Worm (Caenorhabditis elegans): ENCODE results near the gene ZK105.8.

The ZK105.8 gene

ce11 chrV:7681388-7681787 is 42.9 kb upstream of the ZK105.8 start, which contains the start of gene cyp-33A1 (continued):
- no peak for TF ChIP-seq efl-1 (optimal IDR thresholded peaks at IDR 0.05)
- no peak for TF ChIP-seq efl-1 (GFP tag; optimal IDR thresholded peaks at IDR 0.05 in 1 of 2)
- TF ChIP-seq unc-86 (tag; optimal IDR thresholded peaks at IDR 0.05): no peak
- TF ChIP-seq unc-30 (tag; optimal IDR thresholded peaks at IDR 0.05): no peak
- no peak for TF ChIP-seq Y116A8C.19 (tag; optimal IDR thresholded peaks at IDR 0.05; ENCODE audit: borderline replicate concordance)
- TF ChIP-seq dpl-1 (GFP tag; optimal IDR thresholded peaks at IDR 0.05): no peak
- no peak for TF ChIP-seq nhr-11 (tag; optimal IDR thresholded peaks at IDR 0.05)
- no peak for TF ChIP-seq ceh-82 (tag; optimal IDR thresholded peaks at IDR 0.05)
- no peak for TF ChIP-seq alr-1 (tag; optimal IDR thresholded peaks at IDR 0.05; ENCODE audit: borderline replicate concordance)
- TF ChIP-seq egl-27 (tag; optimal IDR thresholded peaks at IDR 0.05): no peak
- TF ChIP-seq tbx-2 (tag; optimal IDR thresholded peaks at IDR 0.05): no peak
- no peak for TF ChIP-seq efl-3 (GFP tag; optimal IDR thresholded peaks at IDR 0.05)
- TF ChIP-seq pag-3 (tag; optimal IDR thresholded peaks at IDR 0.05; ENCODE audit: borderline replicate concordance, insufficient read depth): no peak
- no peak for TF ChIP-seq C16A3.4 (tag; optimal IDR thresholded peaks at IDR 0.05)
- peak in 1 of 2 experiments; percentile 16 for TF ChIP-seq mdl-1 (tag; optimal IDR thresholded peaks at IDR 0.05)
- no peak for TF ChIP-seq ztf-4 (tag; optimal IDR thresholded peaks at IDR 0.05)
- TF ChIP-seq fkh-8 (tag; optimal IDR thresholded peaks at IDR 0.05): no peak
- no peak for TF ChIP-seq lin-14 (GFP tag; optimal IDR thresholded peaks at IDR 0.05)
- TF ChIP-seq mep-1 (tag; optimal IDR thresholded peaks at IDR 0.05): no peak
- TF ChIP-seq nhr-90 (tag; optimal IDR thresholded peaks at IDR 0.05; ENCODE audit: poor library complexity): peak; percentile 20
- no peak for TF ChIP-seq mab-9 (GFP tag; IDR thresholded peaks at IDR 0.05)
- TF ChIP-seq fkh-4 (tag; optimal IDR thresholded peaks at IDR 0.05; ENCODE audit: borderline replicate concordance): no peak
- TF ChIP-seq nhr-85 (tag): peak; percentile 81
- TF ChIP-seq fos-1 (tag; optimal IDR thresholded peaks at IDR 0.05): no peak
- TF ChIP-seq ces-1 (GFP tag; optimal IDR thresholded peaks at IDR 0.05): no peak
- no peak for TF ChIP-seq xbp-1 (tag; optimal IDR thresholded peaks at IDR 0.05)
- TF ChIP-seq sup-37 (GFP tag; optimal IDR thresholded peaks at IDR 0.05): no peak
- no peak for TF ChIP-seq lin-13 (GFP tag; optimal IDR thresholded peaks at IDR 0.05)
- no peak for TF ChIP-seq lin-39 (tag; optimal IDR thresholded peaks at IDR 0.05)
- TF ChIP-seq zip-4 (GFP tag; optimal IDR thresholded peaks at IDR 0.05): no peak
- no peak for TF ChIP-seq nhr-76 (tag; optimal IDR thresholded peaks at IDR 0.05)
- no peak for TF ChIP-seq grh-1 (GFP tag; IDR thresholded peaks at IDR 0.05)
- TF ChIP-seq nhr-28 (tag; optimal IDR thresholded peaks at IDR 0.05): no peak
- TF ChIP-seq elt-3 (tag; optimal IDR thresholded peaks at IDR 0.05): peak in 1 of 6 experiments; percentile 64
- TF ChIP-seq aly-2 (tag; optimal IDR thresholded peaks at IDR 0.05): no peak
- no peak for TF ChIP-seq rnt-1 (tag; optimal IDR thresholded peaks at IDR 0.05)
- no peak for TF ChIP-seq fkh-10 (GFP tag; optimal IDR thresholded peaks at IDR 0.05)
- TF ChIP-seq isw-1 (GFP tag; IDR thresholded peaks at IDR 0.05): no peak
- TF ChIP-seq nhr-19 (GFP tag; conservative IDR thresholded peaks at IDR 0.05): peak; percentile 16; the same call in 1 of the 2 replicates

- TF ChIP-seq nhr-85 (tag) (no peak), efl-1 (optimal IDR thresholded peaks at IDR 0.05) (no peak), efl-1 (GFP tag; optimal IDR thresholded peaks at IDR 0.05 in 1 of 2) (peak in 1 of 2 experiments; percentile 84)
These were observed 40.2 kb upstream of the ZK105.8 start, which contains the start of gene sre-11 for ce11 chrV:7683907-7684655. TSS of gene sre-11 (minus strand) at chrV:7683957.

ce11 chrV:7686189-7686588 is 38.1 kb upstream of the ZK105.8 start, which contains the start of the genes nhr-94 and nhr-152:
TSS of gene nhr-94 (minus strand) at chrV:7686335.
TSS of gene nhr-152 (plus strand) at chrV:7686350.
- TF ChIP-seq Y116A8C.19 (tag; optimal IDR thresholded peaks at IDR 0.05; ENCODE audit: borderline replicate concordance) (no peak), nhr-20 (tag; optimal IDR thresholded peaks at IDR 0.05) (peak; percentile 79), tlp-1 (tag; optimal IDR thresholded peaks at IDR 0.05) (no peak), lin-14 (GFP tag; optimal IDR thresholded peaks at IDR 0.05) (peak; percentile 74), lsy-2 (tag; optimal IDR thresholded peaks at IDR 0.05) (peak in 1 of 2 experiments; percentile 35), lin-35 (GFP tag; optimal IDR thresholded peaks at IDR 0.05) (peak in 1 of 2 experiments; percentile 60), efl-1 (optimal IDR thresholded peaks at IDR 0.05) (no peak), efl-1 (GFP tag; optimal IDR thresholded peaks at IDR 0.05 in 1 of 2) (peak in 1 of 2 experiments; percentile 60), nhr-19 (GFP tag; conservative IDR thresholded peaks at IDR 0.05) (0 out of 2 replicates have a peak, but pooled peaks have one; percentile 8), blmp-1 (tag; optimal IDR thresholded peaks at IDR 0.05) (peak; percentile 52), elt-3 (tag; optimal IDR thresholded peaks at IDR 0.05) (peak in 1 of 6 experiments; percentile 17), fkh-4 (tag; optimal IDR thresholded peaks at IDR 0.05; ENCODE audit: borderline replicate concordance) (no peak), dsc-1 (tag; optimal IDR thresholded peaks at IDR 0.05) (no peak), mep-1 (tag; optimal IDR thresholded peaks at IDR 0.05) (no peak), nhr-85 (tag) (peak; percentile 96), nhr-71 (tag; optimal IDR thresholded peaks at IDR 0.05) (peak; percentile 48), C16A3.4 (tag; optimal IDR thresholded peaks at IDR 0.05) (no peak), snu-23 (GFP tag; optimal IDR thresholded peaks at IDR 0.05) (peak; percentile 47)

All from whole organism, L1 larva.